Fruit fly (Drosophila melanogaster) whole organism, embryonic: Measurements from ENCODE around the gene CG6028.

Experiments
- BEAF-32 ChIP-seq: fragments of 200-800 bp; sonication (Bioruptor generic); optimal IDR thresholded peaks from 3 replicates; lab custom pipeline; 2017; ENCODE audit warnings: missing biosample characterization, missing genetic modification characterization, mild to moderate bottlenecking, moderate library complexity, missing genetic modification reagents
- Bteb2 ChIP-seq: fragments of 200-800 bp; sonication (Bioruptor generic); optimal IDR thresholded peaks from 2 replicates; lab custom pipeline; 2016; ENCODE audit warnings: missing biosample characterization, missing genetic modification characterization
- CG10959 ChIP-seq: fragments of 200-800 bp; sonication (Bioruptor generic); IDR thresholded peaks from 2 replicates; pipeline ENCODE4 v1.3.6; 2022; ENCODE audit warnings: missing biosample characterization, missing genetic modification characterization
- CG11093 ChIP-seq: fragments of 200-800 bp; sonication (Bioruptor generic); IDR thresholded peaks from 3 replicates; pipeline ENCODE4 v1.3.6; 2022; ENCODE audit warnings: missing biosample characterization, missing genetic modification characterization
- CG12104 ChIP-seq: fragments of 200-800 bp; sonication (Bioruptor generic); optimal IDR thresholded peaks from 3 replicates; lab custom pipeline; 2016; ENCODE audit warnings: missing biosample characterization, missing genetic modification characterization
- CG13894 ChIP-seq: fragments of 200-800 bp; sonication (Bioruptor generic); optimal IDR thresholded peaks from 3 replicates; lab custom pipeline; 2018; ENCODE audit warnings: missing biosample characterization, mild to moderate bottlenecking, missing genetic modification characterization, moderate library complexity
- CG14710 ChIP-seq: fragments of 200-800 bp; sonication (Bioruptor generic); optimal IDR thresholded peaks from 3 replicates; lab custom pipeline; 2019; ENCODE audit warnings: missing biosample characterization, mild to moderate bottlenecking, missing genetic modification characterization, moderate library complexity
- CG17802 ChIP-seq: fragments of 200-800 bp; sonication (Bioruptor generic); optimal IDR thresholded peaks from 2 replicates; lab custom pipeline; 2018; ENCODE audit warnings: missing biosample characterization, mild to moderate bottlenecking, missing genetic modification characterization, moderate library complexity
- CG17829 ChIP-seq: fragments of 200-800 bp; optimal IDR thresholded peaks from 2 replicates; lab custom pipeline; 2019; ENCODE audit warnings: missing biosample characterization, mild to moderate bottlenecking, missing genetic modification characterization, moderate library complexity
- CG18262 ChIP-seq: fragments of 200-800 bp; optimal IDR thresholded peaks from 3 replicates; lab custom pipeline; 2019; ENCODE audit warnings: missing biosample characterization, mild to moderate bottlenecking, missing genetic modification characterization, moderate library complexity
- CG18619 ChIP-seq: fragments of 200-800 bp; sonication (Bioruptor generic); optimal IDR thresholded peaks from 3 replicates; lab custom pipeline; 2017; ENCODE audit warnings: missing biosample characterization, mild to moderate bottlenecking, missing genetic modification characterization
- CG3995 ChIP-seq: fragments of 200-800 bp; sonication (Bioruptor generic); optimal IDR thresholded peaks from 3 replicates; lab custom pipeline; 2016; ENCODE audit warnings: missing biosample characterization, missing genetic modification characterization
- CG4424 ChIP-seq: fragments of 200-800 bp; sonication (Bioruptor generic); optimal IDR thresholded peaks from 3 replicates; lab custom pipeline; 2016; ENCODE audit warnings: missing biosample characterization, missing genetic modification characterization
- CG5180 ChIP-seq: fragments of 200-800 bp; sonication (Bioruptor generic); optimal IDR thresholded peaks from 3 replicates; lab custom pipeline; 2017; ENCODE audit warnings: missing biosample characterization, missing genetic modification characterization, mild to moderate bottlenecking, moderate library complexity, missing genetic modification reagents
- CG6654 ChIP-seq: fragments of 200-800 bp; sonication (Bioruptor generic); optimal IDR thresholded peaks from 2 replicates; lab custom pipeline; 2017; ENCODE audit warnings: missing biosample characterization, mild to moderate bottlenecking, missing genetic modification characterization
- CG6765 ChIP-seq: fragments of 200-800 bp; sonication (Bioruptor generic); optimal IDR thresholded peaks from 3 replicates; lab custom pipeline; 2017; ENCODE audit warnings: missing biosample characterization, mild to moderate bottlenecking, missing genetic modification characterization
- CG6791 ChIP-seq: fragments of 200-800 bp; sonication (Bioruptor generic); IDR thresholded peaks from 3 replicates; pipeline ENCODE4 v1.3.6; 2022; ENCODE audit warnings: missing biosample characterization, missing genetic modification characterization; ENCODE audit not compliant: partially characterized antibody
- CG8478 ChIP-seq: fragments of >200 bp; optimal IDR thresholded peaks from 2 replicates; lab custom pipeline; 2018
- CG8944 ChIP-seq: fragments of 200-800 bp; sonication (Bioruptor generic); optimal IDR thresholded peaks from 3 replicates; lab custom pipeline; 2016; ENCODE audit warnings: missing biosample characterization, missing genetic modification characterization
- CG9932 ChIP-seq: fragments of 200-800 bp; sonication (Bioruptor generic); IDR thresholded peaks from 2 replicates; pipeline ENCODE4 v1.3.6; 2022; ENCODE audit warnings: missing biosample characterization, missing genetic modification characterization
- CoRest ChIP-seq: fragments of 200-800 bp; sonication (Bioruptor generic); optimal IDR thresholded peaks from 3 replicates; lab custom pipeline; 2018; ENCODE audit warnings: missing biosample characterization, mild to moderate bottlenecking, missing genetic modification characterization, moderate library complexity
- Eip74EF ChIP-seq, 2 experiments: fragments of 200-800 bp in 1 of 2; fragments of >200 bp in 1 of 2; sonication (Bioruptor generic) in 1 of 2; optimal IDR thresholded peaks; 2 replicates each; lab custom pipeline; 2017 to 2019; ENCODE audit warnings: missing biosample characterization in 2 of 2, missing genetic modification characterization in 2 of 2, mild to moderate bottlenecking in 1 of 2, moderate library complexity in 1 of 2
- Gsc ChIP-seq: fragments of 200-800 bp; sonication (Bioruptor generic); IDR thresholded peaks from 2 replicates; pipeline ENCODE4 v1.3.6; 2022; ENCODE audit warnings: missing biosample characterization, missing genetic modification characterization
- Gug ChIP-seq: fragments of 200-800 bp; sonication (Bioruptor generic); IDR thresholded peaks from 4 replicates; pipeline ENCODE4 v1.3.6; 2022; ENCODE audit warnings: missing biosample characterization, missing genetic modification characterization
- H2.0 ChIP-seq: fragments of 200-800 bp; sonication (Bioruptor generic); IDR thresholded peaks from 2 replicates; pipeline ENCODE4 v1.3.6; 2022; ENCODE audit warnings: missing biosample characterization, missing genetic modification characterization
- Hey ChIP-seq: fragments of 200-800 bp; sonication (Bioruptor generic); optimal IDR thresholded peaks from 3 replicates; lab custom pipeline; 2018; ENCODE audit warnings: missing biosample characterization, mild to moderate bottlenecking, missing genetic modification characterization
- MESR4 ChIP-seq: fragments of 200-800 bp; sonication (Bioruptor generic); optimal IDR thresholded peaks from 2 replicates; lab custom pipeline; 2018; ENCODE audit warnings: missing biosample characterization, mild to moderate bottlenecking, missing genetic modification characterization, moderate library complexity
- Med ChIP-seq: fragments of 200-800 bp; sonication (Bioruptor generic); peaks from one replicate; lab custom pipeline; 2016; ENCODE audit warnings: missing biosample characterization, missing genetic modification characterization, mild to moderate bottlenecking, inconsistent platforms, moderate library complexity
- Pdp1 ChIP-seq, 2 experiments: fragments of 200-800 bp; sonication (Bioruptor generic); optimal IDR thresholded peaks; 3 replicates each; lab custom pipeline; 2016; ENCODE audit warnings: missing biosample characterization in 2 of 2, missing genetic modification characterization in 2 of 2, mild to moderate bottlenecking in 1 of 2, moderate library complexity in 1 of 2
- Sry-δ ChIP-seq: fragments of 200-800 bp; sonication (Bioruptor generic); optimal IDR thresholded peaks from 2 replicates; lab custom pipeline; 2016; ENCODE audit warnings: missing biosample characterization, missing genetic modification characterization
- TFAM ChIP-seq: fragments of 200-800 bp; sonication (Bioruptor generic); optimal IDR thresholded peaks from 2 replicates; lab custom pipeline; 2017; ENCODE audit warnings: missing biosample characterization, missing genetic modification characterization, inconsistent platforms
- Trl ChIP-seq, 3 experiments: fragments of >200 bp in 2 of 3; fragments of 200-800 bp in 1 of 3; sonication (Bioruptor generic) in 1 of 3; optimal IDR thresholded peaks; 2 replicates in 1 of 3; 3 replicates in 2 of 3; lab custom pipeline; 2016 to 2017; ENCODE audit warnings: missing biosample characterization in 1 of 3, missing genetic modification characterization in 1 of 3
- bigmax ChIP-seq: fragments of 200-800 bp; sonication (Bioruptor generic); optimal IDR thresholded peaks from 2 replicates; lab custom pipeline; 2018; ENCODE audit warnings: missing biosample characterization, mild to moderate bottlenecking, missing genetic modification characterization
- bowl ChIP-seq: fragments of 200-800 bp; sonication (Bioruptor generic); IDR thresholded peaks from 2 replicates; pipeline ENCODE4 v1.3.6; 2022; ENCODE audit warnings: missing biosample characterization, missing genetic modification characterization
- cg ChIP-seq: fragments of 200-800 bp; sonication (Bioruptor generic); optimal IDR thresholded peaks from 3 replicates; lab custom pipeline; 2019; ENCODE audit warnings: missing biosample characterization, mild to moderate bottlenecking, missing genetic modification characterization, moderate library complexity
- ewg ChIP-seq: fragments of 200-800 bp; sonication (Bioruptor generic); optimal IDR thresholded peaks from 3 replicates; lab custom pipeline; 2017; ENCODE audit warnings: mild to moderate bottlenecking, missing biosample characterization, missing genetic modification reagents, missing genetic modification characterization
- exex ChIP-seq: fragments of 200-800 bp; sonication (Bioruptor generic); optimal IDR thresholded peaks from 4 replicates; lab custom pipeline; 2018; ENCODE audit warnings: missing biosample characterization, mild to moderate bottlenecking, missing genetic modification characterization, moderate library complexity
- fd64A ChIP-seq: fragments of 200-800 bp; sonication (Bioruptor generic); optimal IDR thresholded peaks from 3 replicates; lab custom pipeline; 2018; ENCODE audit warnings: missing biosample characterization, mild to moderate bottlenecking, missing genetic modification characterization
- grau ChIP-seq: fragments of 200-800 bp; optimal IDR thresholded peaks from 3 replicates; lab custom pipeline; 2019; ENCODE audit warnings: missing biosample characterization, mild to moderate bottlenecking, missing genetic modification characterization, moderate library complexity
- jing ChIP-seq: fragments of 200-800 bp; sonication (Bioruptor generic); optimal IDR thresholded peaks from 2 replicates; lab custom pipeline; 2018; ENCODE audit warnings: missing biosample characterization, mild to moderate bottlenecking, missing genetic modification characterization
- kay ChIP-seq: fragments of 200-800 bp; sonication (Bioruptor generic); optimal IDR thresholded peaks from 2 replicates; lab custom pipeline; 2016; ENCODE audit warnings: missing biosample characterization, missing genetic modification characterization
- ken ChIP-seq: fragments of 200-800 bp; sonication (Bioruptor generic); IDR thresholded peaks from 3 replicates; pipeline ENCODE4 v1.3.6; 2022; ENCODE audit warnings: missing biosample characterization, missing genetic modification characterization
- lola ChIP-seq, 3 experiments: fragments of >200 bp in 2 of 3; fragments of 200-800 bp in 1 of 3; sonication (Bioruptor generic) in 1 of 3; optimal IDR thresholded peaks; 2 replicates each; lab custom pipeline; 2017 to 2019; ENCODE audit warnings: missing biosample characterization in 3 of 3, missing genetic modification characterization in 3 of 3, mild to moderate bottlenecking in 1 of 3, moderate library complexity in 1 of 3
- mirr ChIP-seq: fragments of 200-800 bp; sonication (Bioruptor generic); optimal IDR thresholded peaks from 3 replicates; lab custom pipeline; 2018; ENCODE audit warnings: missing biosample characterization, mild to moderate bottlenecking, missing genetic modification characterization
- nerfin-2 ChIP-seq: fragments of 200-800 bp; sonication (Bioruptor generic); IDR thresholded peaks from 2 replicates; pipeline ENCODE4 v1.3.6; 2022; ENCODE audit warnings: missing biosample characterization, missing genetic modification characterization; ENCODE audit not compliant: partially characterized antibody
- phol ChIP-seq: fragments of 200-800 bp; sonication (Bioruptor generic); optimal IDR thresholded peaks from 3 replicates; lab custom pipeline; 2018; ENCODE audit warnings: missing biosample characterization, mild to moderate bottlenecking, missing genetic modification characterization, moderate library complexity
- so ChIP-seq: fragments of 200-800 bp; sonication (Bioruptor generic); IDR thresholded peaks from 3 replicates; pipeline ENCODE4 v1.3.6; 2022; ENCODE audit warnings: missing biosample characterization, missing genetic modification characterization
- tup ChIP-seq: fragments of 200-800 bp; sonication (Bioruptor generic); optimal IDR thresholded peaks from 2 replicates; lab custom pipeline; 2016; ENCODE audit warnings: missing biosample characterization, mild to moderate bottlenecking, missing genetic modification characterization, moderate library complexity
- tx ChIP-seq: fragments of 200-800 bp; sonication (Bioruptor generic); optimal IDR thresholded peaks from 2 replicates; lab custom pipeline; 2016; ENCODE audit warnings: missing biosample characterization, missing genetic modification characterization

The CG6028 gene

dm6 chr3R:22018777-22019420 is 6.4 kb downstream of the CG6028 start, which contains the start of gene Idh3b (continued):
- TF ChIP-seq CG8944 (GFP tag; lab: Kevin White, UChicago) = peak; percentile 62
- no peak for TF ChIP-seq CG5180
- TF ChIP-seq mirr (GFP tag; lab: Kevin White, UChicago) = no peak
- no peak for TF ChIP-seq Hey (tag; lab: Kevin White, UChicago)
- TF ChIP-seq ken (GFP tag; lab: Robert Waterston, UW) = peak; percentile 85
- TF ChIP-seq MESR4 = peak; percentile 78
- no peak for TF ChIP-seq Med (GFP tag; lab: Kevin White, UChicago)
- no peak for TF ChIP-seq CG18262
- TF ChIP-seq exex = peak; percentile 25
- no peak for TF ChIP-seq CG8478 (lab: Kevin White, UChicago)
- TF ChIP-seq CG6654 (GFP tag; lab: Kevin White, UChicago) = no peak
- no peak; the same call in 1 of the 2 replicates for TF ChIP-seq CG9932
- peak; percentile 20 for TF ChIP-seq kay
- no peak for TF ChIP-seq H2.0 (GFP tag; lab: Robert Waterston, UW)
- TF ChIP-seq nerfin-2 (GFP tag; lab: Robert Waterston, UW) = peak; percentile 72
- peak; percentile 75 to 97 for TF ChIP-seq Pdp1 (GFP tag; optimal IDR thresholded peaks at IDR 0.05; lab: Kevin White, UChicago)
- TF ChIP-seq fd64A (GFP tag; lab: Kevin White, UChicago) = no peak
- no peak for TF ChIP-seq so
- no peak for TF ChIP-seq Gsc (GFP tag; lab: Robert Waterston, UW)
- peak; percentile 80 for TF ChIP-seq Gug (GFP tag; lab: Robert Waterston, UW)
- peak; percentile 94 for TF ChIP-seq BEAF-32 (GFP tag; lab: Kevin White, UChicago)
- TF ChIP-seq TFAM = no peak
- no peak for TF ChIP-seq Eip74EF (GFP tag; optimal IDR thresholded peaks at IDR 0.05; lab: Kevin White, UChicago)
- peak; percentile 60 for TF ChIP-seq phol (tag; lab: Kevin White, UChicago)
- TF ChIP-seq CoRest = peak; percentile 61
- TF ChIP-seq tup (GFP tag; lab: Kevin White, UChicago) = no peak
- TF ChIP-seq CG17829 (tag; lab: Kevin White, UChicago) = no peak
- no peak for TF ChIP-seq jing (GFP tag; lab: Kevin White, UChicago)
- TF ChIP-seq Sry-δ (GFP tag; lab: Kevin White, UChicago) = peak; percentile 87
- no peak for TF ChIP-seq CG6765
- TF ChIP-seq lola (GFP tag; optimal IDR thresholded peaks at IDR 0.05; lab: Kevin White, UChicago) = no peak
- peak; percentile 8 for TF ChIP-seq CG12104 (GFP tag; lab: Kevin White, UChicago)
- TF ChIP-seq cg (GFP tag; lab: Kevin White, UChicago) = no peak
- TF ChIP-seq CG10959 (GFP tag; lab: Robert Waterston, UW) = peak; percentile 15; the same call in 1 of the 2 replicates
- TF ChIP-seq CG13894 (tag; lab: Kevin White, UChicago) = no peak
- TF ChIP-seq CG11093 (GFP tag; lab: Robert Waterston, UW) = peak; percentile 38; the same call in 1 of the 3 replicates
- TF ChIP-seq CG17802 (tag; lab: Kevin White, UChicago) = no peak
- TF ChIP-seq ewg (GFP tag; lab: Kevin White, UChicago) = no peak
- peak; percentile 44 for TF ChIP-seq Bteb2 (GFP tag; lab: Kevin White, UChicago)
- TF ChIP-seq grau (tag; lab: Kevin White, UChicago) = no peak
- TF ChIP-seq CG3995 (GFP tag; lab: Kevin White, UChicago) = peak; percentile 74
- TF ChIP-seq CG6791 = peak; percentile 97
- peak; percentile 39 for TF ChIP-seq bigmax (GFP tag; lab: Kevin White, UChicago)
- no peak for TF ChIP-seq CG18619
- TF ChIP-seq bowl (GFP tag; lab: Robert Waterston, UW) = no peak
- peak; percentile 70 for TF ChIP-seq CG14710
- TF ChIP-seq CG4424 = peak; percentile 53
- TF ChIP-seq Trl (optimal IDR thresholded peaks at IDR 0.05; lab: Kevin White, UChicago) = no peak
- TF ChIP-seq Trl (GFP tag; optimal IDR thresholded peaks at IDR 0.05; lab: Kevin White, UChicago) = peak; percentile 78
- TF ChIP-seq tx (GFP tag; lab: Kevin White, UChicago) = peak; percentile 45
